Worm (Caenorhabditis elegans) whole organism, L4 larva: ENCODE data around the gene spsb-2.

ENCODE experiments used
- F10B5.3 ChIP-seq: sonication (generic microtip); optimal IDR thresholded peaks from 2 replicates; lab custom pipeline; 2016; ENCODE audit warnings: mild to moderate bottlenecking, missing genetic modification characterization, missing compliant biosample characterization
- F26F4.8 ChIP-seq: fragments of 200-800 bp; sonication (Bioruptor generic); conservative IDR thresholded peaks from 2 replicates; pipeline ENCODE4 v1.3.6; 2022; ENCODE audit warnings: missing genetic modification characterization, missing compliant biosample characterization
- aha-1 ChIP-seq: fragments of 150-350 bp; peaks from one replicate; lab custom pipeline; 2014; ENCODE audit warnings: missing biosample characterization, missing genetic modification characterization
- aly-2 ChIP-seq: sonication (generic microtip); optimal IDR thresholded peaks from 2 replicates; lab custom pipeline; 2018; ENCODE audit warnings: missing biosample characterization, missing genetic modification characterization
- arid-1 ChIP-seq: fragments of 200-800 bp; sonication (Bioruptor generic); conservative IDR thresholded peaks from 2 replicates; pipeline ENCODE4 v1.3.6; 2022; ENCODE audit warnings: missing genetic modification reagents, missing genetic modification characterization, missing compliant biosample characterization
- ceh-44 ChIP-seq: fragments of 200-800 bp; sonication (Bioruptor generic); IDR thresholded peaks from 2 replicates; pipeline ENCODE4 v1.3.6; 2022; ENCODE audit warnings: missing genetic modification reagents, missing genetic modification characterization, missing compliant biosample characterization
- ceh-62 ChIP-seq: sonication (generic microtip); optimal IDR thresholded peaks from 2 replicates; lab custom pipeline; 2017; ENCODE audit warnings: missing biosample characterization, missing genetic modification characterization
- daf-16 ChIP-seq, 3 experiments: sonication (generic microtip); optimal IDR thresholded peaks; 2 replicates each; lab custom pipeline; 2016 to 2017; ENCODE audit warnings: missing genetic modification characterization in 3 of 3, missing genetic modification reagents in 3 of 3, mild to moderate bottlenecking in 2 of 3, missing compliant biosample characterization in 2 of 3, missing biosample characterization in 1 of 3, moderate library complexity in 1 of 3
- dmd-6 ChIP-seq: fragments of 200-800 bp; sonication (Bioruptor generic); IDR thresholded peaks from 2 replicates; pipeline ENCODE4 v1.3.6; 2022; ENCODE audit warnings: missing genetic modification reagents, missing genetic modification characterization, missing compliant biosample characterization
- fkh-10 ChIP-seq: fragments of 150-350 bp; optimal IDR thresholded peaks from 2 replicates; lab custom pipeline; 2014; ENCODE audit warnings: missing biosample characterization, missing genetic modification reagents, missing genetic modification characterization
- hlh-11 ChIP-seq: fragments of 200-800 bp; sonication (Bioruptor generic); optimal IDR thresholded peaks from 2 replicates; lab custom pipeline; 2018; ENCODE audit warnings: mild to moderate bottlenecking, missing genetic modification characterization, missing compliant biosample characterization
- hlh-30 ChIP-seq: sonication (generic microtip); optimal IDR thresholded peaks from 2 replicates; lab custom pipeline; 2017; ENCODE audit warnings: antibody characterized with exemption, mild to moderate bottlenecking, missing genetic modification characterization, missing compliant biosample characterization; ENCODE audit not compliant: insufficient read depth
- hmg-1.1 ChIP-seq: fragments of 200-800 bp; sonication (Bioruptor generic); IDR thresholded peaks from 2 replicates; pipeline ENCODE4 v1.3.6; 2022; ENCODE audit warnings: missing genetic modification reagents, missing genetic modification characterization, missing compliant biosample characterization
- jun-1 ChIP-seq: fragments of 150-350 bp; optimal IDR thresholded peaks from 2 replicates; lab custom pipeline; 2014; ENCODE audit warnings: missing biosample characterization, missing genetic modification reagents, missing genetic modification characterization
- lin-13 ChIP-seq: fragments of 150-350 bp; optimal IDR thresholded peaks from 2 replicates; lab custom pipeline; 2014; ENCODE audit warnings: missing biosample characterization, missing genetic modification reagents, missing genetic modification characterization
- lin-38 ChIP-seq: fragments of 200-800 bp; sonication (Bioruptor generic); IDR thresholded peaks from 2 replicates; pipeline ENCODE4 v1.3.6; 2022; ENCODE audit warnings: missing genetic modification reagents, missing genetic modification characterization, missing compliant biosample characterization
- lir-3 ChIP-seq: sonication (generic microtip); optimal IDR thresholded peaks from 2 replicates; lab custom pipeline; 2016; ENCODE audit warnings: mild to moderate bottlenecking, missing genetic modification characterization, missing compliant biosample characterization
- lsy-2 ChIP-seq, 2 experiments: fragments of 150-350 bp in 1 of 2; sonication (generic microtip) in 1 of 2; optimal IDR thresholded peaks; 2 replicates each; lab custom pipeline; 2014 to 2017; ENCODE audit warnings: missing biosample characterization in 2 of 2, missing genetic modification characterization in 2 of 2
- mep-1 ChIP-seq: fragments of 150-350 bp; sonication (generic microtip); optimal IDR thresholded peaks from 3 replicates; lab custom pipeline; 2014; ENCODE audit warnings: missing biosample characterization, missing genetic modification characterization
- mes-2 ChIP-seq: sonication (generic microtip); optimal IDR thresholded peaks from 2 replicates; lab custom pipeline; 2016; ENCODE audit warnings: missing genotype, mild to moderate bottlenecking, missing genetic modification characterization, missing compliant biosample characterization; ENCODE audit not compliant: poor library complexity, severe bottlenecking
- nhr-102 ChIP-seq: sonication (generic microtip); optimal IDR thresholded peaks from 2 replicates; lab custom pipeline; 2016; ENCODE audit warnings: mild to moderate bottlenecking, missing genetic modification characterization, moderate library complexity, missing compliant biosample characterization
- nhr-11 ChIP-seq: fragments of 150-350 bp; optimal IDR thresholded peaks from 2 replicates; lab custom pipeline; 2014; ENCODE audit warnings: missing biosample characterization, missing genetic modification characterization
- nhr-28 ChIP-seq: fragments of 150-350 bp; optimal IDR thresholded peaks from 2 replicates; lab custom pipeline; 2014; ENCODE audit warnings: missing biosample characterization, missing genetic modification characterization
- nhr-42 ChIP-seq: fragments of 200-800 bp; sonication (Bioruptor generic); IDR thresholded peaks from 2 replicates; pipeline ENCODE4 v1.3.6; 2022; ENCODE audit warnings: missing genetic modification characterization, missing compliant biosample characterization
- nhr-6 ChIP-seq: fragments of 150-350 bp; optimal IDR thresholded peaks from 2 replicates; lab custom pipeline; 2014; ENCODE audit warnings: missing biosample characterization, missing genetic modification characterization
- pha-4 ChIP-seq, 2 experiments: fragments of 150-350 bp in 1 of 2; fragments of 200-800 bp in 1 of 2; sonication (Bioruptor generic) in 1 of 2; IDR thresholded peaks in 1 of 2; optimal IDR thresholded peaks in 1 of 2; 2 replicates each; pipeline versions ENCODE4 v1.3.6 to Lab custom; 2014 to 2022; ENCODE audit warnings: missing genetic modification characterization in 2 of 2, missing genetic modification reagents in 2 of 2, missing biosample characterization in 1 of 2, missing compliant biosample characterization in 1 of 2
- rbr-2 ChIP-seq: sonication (generic microtip); optimal IDR thresholded peaks from 2 replicates; lab custom pipeline; 2016; ENCODE audit warnings: missing genotype, missing genetic modification characterization, missing compliant biosample characterization
- set-16 ChIP-seq: fragments of 200-800 bp; sonication (Bioruptor generic); IDR thresholded peaks from 2 replicates; pipeline ENCODE4 v1.3.6; 2022; ENCODE audit warnings: missing genetic modification reagents, missing genetic modification characterization, missing compliant biosample characterization
- snpc-1.2 ChIP-seq: fragments of 200-800 bp; sonication (Bioruptor generic); IDR thresholded peaks from 2 replicates; pipeline ENCODE4 v1.3.6; 2022; ENCODE audit warnings: missing genetic modification reagents, missing genetic modification characterization, missing compliant biosample characterization
- snpc-4 ChIP-seq: fragments of 150-350 bp; optimal IDR thresholded peaks from 2 replicates; lab custom pipeline; 2014; ENCODE audit warnings: missing biosample characterization, missing genetic modification characterization
- spr-1 ChIP-seq: sonication (generic microtip); optimal IDR thresholded peaks from 2 replicates; lab custom pipeline; 2016; ENCODE audit warnings: mild to moderate bottlenecking, missing genetic modification characterization, missing compliant biosample characterization
- tag-97 ChIP-seq: fragments of 200-800 bp; sonication (Bioruptor generic); IDR thresholded peaks from 2 replicates; pipeline ENCODE4 v1.3.6; 2022; ENCODE audit warnings: missing genetic modification characterization, missing compliant biosample characterization
- unc-39 ChIP-seq: sonication (generic microtip); optimal IDR thresholded peaks from 2 replicates; lab custom pipeline; 2017; ENCODE audit warnings: missing biosample characterization, missing genetic modification characterization
- unc-62 ChIP-seq, 3 experiments: fragments of 150-350 bp in 1 of 3; sonication (generic microtip); optimal IDR thresholded peaks in 2 of 3; peaks in 1 of 3; 1 replicate in 1 of 3; 2 replicates in 2 of 3; lab custom pipeline; 2014 to 2017; ENCODE audit warnings: missing biosample characterization in 3 of 3, missing genetic modification characterization in 3 of 3, missing genetic modification reagents in 3 of 3, missing genotype in 1 of 3
- zfp-3 ChIP-seq: fragments of 200-800 bp; sonication (Bioruptor generic); conservative IDR thresholded peaks from 2 replicates; pipeline ENCODE4 v1.3.6; 2022; ENCODE audit warnings: missing genetic modification reagents, missing genetic modification characterization, missing compliant biosample characterization

The spsb-2 gene

ce11 chrII:15255801-15256200 lies 25.7 kb downstream of the spsb-2 start:
- TF ChIP-seq hlh-11 (tag; lab: Kevin White, UChicago) (no peak), snpc-1.2 (GFP tag; lab: Robert Waterston, UW) (no peak), lin-38 (GFP tag; lab: Robert Waterston, UW) (no peak), zfp-3 (GFP tag; lab: Robert Waterston, UW) (no peak), arid-1 (GFP tag; lab: Robert Waterston, UW) (no peak), aha-1 (tag; lab: Kevin White, UChicago) (peak; percentile 92), F10B5.3 (tag; lab: Kevin White, UChicago) (no peak), ceh-62 (no peak), pha-4 (GFP tag; IDR thresholded peaks at IDR 0.05; lab: Robert Waterston, UW) (no peak), pha-4 (tag; optimal IDR thresholded peaks at IDR 0.05; lab: Kevin White, UChicago) (no peak), mep-1 (peak; percentile 42), spr-1 (no peak), hmg-1.1 (GFP tag; lab: Robert Waterston, UW) (peak; percentile 67), unc-62 (GFP tag; optimal IDR thresholded peaks at IDR 0.05 in 1 of 2; lab: Kevin White, UChicago) (peak in 1 of 2 experiments; percentile 83), unc-62 (tag; optimal IDR thresholded peaks at IDR 0.05; lab: Kevin White, UChicago) (no peak), aly-2 (tag; lab: Kevin White, UChicago) (no peak), rbr-2 (tag; lab: Kevin White, UChicago) (peak; percentile 32), lir-3 (no peak), nhr-42 (no peak), hlh-30 (tag; lab: Kevin White, UChicago) (peak; percentile 15), F26F4.8 (GFP tag; lab: Robert Waterston, UW) (no peak), nhr-102 (tag; lab: Kevin White, UChicago) (no peak), snpc-4 (no peak), ceh-44 (GFP tag; lab: Robert Waterston, UW) (no peak), fkh-10 (GFP tag; lab: Kevin White, UChicago) (no peak), jun-1 (tag; lab: Kevin White, UChicago) (no peak), nhr-11 (tag; lab: Kevin White, UChicago) (no peak), lin-13 (GFP tag; lab: Kevin White, UChicago) (no peak), mes-2 (tag; lab: Kevin White, UChicago) (peak; percentile 43)

DNA sequence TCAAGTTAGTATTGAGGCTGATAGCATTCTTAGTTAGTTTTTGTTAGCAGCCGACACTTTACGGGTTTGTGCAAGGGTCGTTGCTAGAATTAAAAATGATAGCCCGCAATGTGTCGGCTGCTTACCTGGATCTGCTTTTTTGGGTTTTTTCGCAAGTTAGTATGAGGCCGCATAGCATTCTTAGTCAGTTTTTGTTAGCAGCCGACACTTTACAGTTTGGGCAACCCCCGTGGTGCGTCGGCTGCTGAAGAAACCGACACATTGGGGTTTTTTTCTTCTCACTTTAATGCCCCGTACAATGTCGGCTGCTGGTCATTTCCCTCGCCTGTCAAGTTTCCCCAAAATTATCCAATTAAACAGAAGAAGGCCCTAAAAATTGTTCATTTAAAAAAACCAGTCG lies 26.8 kb downstream of the spsb-2 start:
- TF ChIP-seq unc-62 (GFP tag; optimal IDR thresholded peaks at IDR 0.05 in 1 of 2; lab: Kevin White, UChicago), result peak in 1 of 2 experiments; percentile 82
- TF ChIP-seq unc-62 (tag; optimal IDR thresholded peaks at IDR 0.05; lab: Kevin White, UChicago), result no peak
- no peak for TF ChIP-seq lsy-2 (tag; optimal IDR thresholded peaks at IDR 0.05; lab: Kevin White, UChicago)

DNA sequence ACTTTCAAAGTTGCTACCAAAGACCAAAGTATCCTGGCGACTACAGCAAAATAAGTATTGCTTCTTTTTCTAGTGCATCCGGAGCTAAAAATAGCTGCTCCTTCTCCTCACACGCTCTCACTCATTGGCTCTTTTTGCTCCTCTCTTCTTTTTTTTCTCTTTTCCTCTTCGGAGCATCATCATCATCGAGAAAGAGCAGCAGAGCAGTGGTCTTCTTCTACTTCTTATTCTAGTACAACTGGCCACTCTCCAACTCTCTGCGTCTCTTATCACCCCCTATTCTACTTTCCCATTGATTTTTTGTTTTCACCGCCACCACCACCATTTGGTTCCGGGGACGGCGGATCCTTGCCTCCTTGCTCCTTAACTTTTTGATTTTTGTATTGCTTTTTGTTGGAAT lies 28.5 kb downstream of the spsb-2 start:
- TF ChIP-seq daf-16 (GFP tag; optimal IDR thresholded peaks at IDR 0.05; lab: Kevin White, UChicago) (peak in 1 of 2 experiments; percentile 13), daf-16 (tag; optimal IDR thresholded peaks at IDR 0.05; lab: Kevin White, UChicago) (peak; percentile 6), hmg-1.1 (GFP tag; lab: Robert Waterston, UW) (peak; percentile 50; the same call in 1 of the 2 replicates), dmd-6 (GFP tag; lab: Robert Waterston, UW) (0 out of 2 replicates have a peak, but pooled peaks have one; percentile 15), unc-39 (tag; lab: Kevin White, UChicago) (no peak), nhr-28 (tag; lab: Kevin White, UChicago) (peak; percentile 21), nhr-11 (tag; lab: Kevin White, UChicago) (peak; percentile 40), nhr-6 (tag; lab: Kevin White, UChicago) (peak; percentile 3), lsy-2 (tag; optimal IDR thresholded peaks at IDR 0.05; lab: Kevin White, UChicago) (peak in 1 of 2 experiments; percentile 25), lin-38 (GFP tag; lab: Robert Waterston, UW) (no peak), hlh-11 (tag; lab: Kevin White, UChicago) (peak; percentile 50), set-16 (peak; percentile 39; the same call in 1 of the 2 replicates), mep-1 (peak; percentile 22), tag-97 (GFP tag; lab: Robert Waterston, UW) (no peak)
